Fruit fly (Drosophila melanogaster) whole organism, adult: Measurements from ENCODE around the gene Obp99a.
A peak's percentile ranks its signal among the peaks of the same experiment; 100 is the strongest.

Experiments
- CG11617 ChIP-seq: fragments of 200-800 bp; sonication (Bioruptor generic); optimal IDR thresholded peaks from 2 replicates; lab custom pipeline; 2017; ENCODE audit warnings: mild to moderate bottlenecking, missing biosample characterization, missing genetic modification reagents, missing genetic modification characterization
- CG12768 ChIP-seq: fragments of 200-800 bp; sonication (Bioruptor generic); optimal IDR thresholded peaks from 2 replicates; lab custom pipeline; 2017; ENCODE audit warnings: missing biosample characterization, missing genetic modification characterization, mild to moderate bottlenecking, moderate library complexity, missing genetic modification reagents
- CG14711 ChIP-seq: fragments of 200-800 bp; sonication (Bioruptor generic); optimal IDR thresholded peaks from 2 replicates; lab custom pipeline; 2018; ENCODE audit warnings: missing biosample characterization, mild to moderate bottlenecking, missing genetic modification characterization, moderate library complexity
- CG1620 ChIP-seq: fragments of 200-800 bp; sonication (Bioruptor generic); optimal IDR thresholded peaks from 2 replicates; lab custom pipeline; 2016; ENCODE audit warnings: missing biosample characterization, missing genetic modification characterization
- CG33017 ChIP-seq: fragments of 200-800 bp; sonication (Bioruptor generic); optimal IDR thresholded peaks from 2 replicates; lab custom pipeline; 2018; ENCODE audit warnings: missing biosample characterization, mild to moderate bottlenecking, missing genetic modification characterization, moderate library complexity
- CG5204 ChIP-seq: fragments of 200-800 bp; sonication (Bioruptor generic); optimal IDR thresholded peaks from 2 replicates; lab custom pipeline; 2016; ENCODE audit warnings: missing biosample characterization, missing genetic modification characterization
- CG7045 ChIP-seq: fragments of 200-800 bp; sonication (Bioruptor generic); optimal IDR thresholded peaks from 2 replicates; lab custom pipeline; 2017; ENCODE audit warnings: missing biosample characterization, mild to moderate bottlenecking, missing genetic modification characterization
- CG7101 ChIP-seq: fragments of 200-800 bp; sonication (Bioruptor generic); optimal IDR thresholded peaks from 2 replicates; lab custom pipeline; 2018; ENCODE audit warnings: missing biosample characterization, mild to moderate bottlenecking, missing genetic modification characterization, moderate library complexity
- Clk ChIP-seq: fragments of 200-800 bp; sonication (Bioruptor generic); optimal IDR thresholded peaks from 2 replicates; lab custom pipeline; 2017; ENCODE audit warnings: missing biosample characterization, missing genetic modification characterization
- Crg-1 ChIP-seq: fragments of 200-800 bp; sonication (Bioruptor generic); optimal IDR thresholded peaks from 2 replicates; lab custom pipeline; 2016; ENCODE audit warnings: missing biosample characterization, missing genetic modification characterization
- Hr96 ChIP-seq: fragments of 200-800 bp; sonication (Bioruptor generic); optimal IDR thresholded peaks from 2 replicates; lab custom pipeline; 2016; ENCODE audit warnings: missing biosample characterization, missing genetic modification characterization
- Mnt ChIP-seq: fragments of 200-800 bp; sonication (Bioruptor generic); optimal IDR thresholded peaks from 2 replicates; lab custom pipeline; 2016; ENCODE audit warnings: missing biosample characterization, mild to moderate bottlenecking, missing genetic modification characterization
- bab1 ChIP-seq: fragments of 200-800 bp; sonication (Bioruptor generic); optimal IDR thresholded peaks from 3 replicates; lab custom pipeline; 2019; ENCODE audit warnings: missing biosample characterization, mild to moderate bottlenecking, missing genetic modification characterization, moderate library complexity
- cic ChIP-seq: fragments of 200-800 bp; sonication (Bioruptor generic); optimal IDR thresholded peaks from 2 replicates; lab custom pipeline; 2017; ENCODE audit warnings: missing biosample characterization, mild to moderate bottlenecking, missing genetic modification characterization, moderate library complexity
- cnc ChIP-seq, 2 experiments: fragments of >200 bp; optimal IDR thresholded peaks; 2 replicates each; lab custom pipeline; 2017
- kay ChIP-seq: fragments of 200-800 bp; sonication (Bioruptor generic); peaks from one replicate; lab custom pipeline; 2016; ENCODE audit warnings: missing biosample characterization, missing genetic modification characterization, borderline replicate concordance
- ovo ChIP-seq: fragments of 200-800 bp; sonication (Bioruptor generic); optimal IDR thresholded peaks from 2 replicates; lab custom pipeline; 2016; ENCODE audit warnings: missing biosample characterization, missing genetic modification characterization
- pad ChIP-seq: fragments of 200-800 bp; sonication (Bioruptor generic); optimal IDR thresholded peaks from 3 replicates; lab custom pipeline; 2017; ENCODE audit warnings: missing biosample characterization, missing genetic modification characterization, mild to moderate bottlenecking, moderate library complexity, missing genetic modification reagents
- tj ChIP-seq: fragments of 200-800 bp; sonication (Bioruptor generic); optimal IDR thresholded peaks from 3 replicates; lab custom pipeline; 2017; ENCODE audit warnings: missing biosample characterization, mild to moderate bottlenecking, missing genetic modification characterization, moderate library complexity
- toe ChIP-seq: fragments of 200-800 bp; sonication (Bioruptor generic); optimal IDR thresholded peaks from 2 replicates; lab custom pipeline; 2016; ENCODE audit warnings: missing biosample characterization, missing genetic modification characterization

Obp99a gene

dm6 chr3R:29672156-29672555 is 699 bp downstream of the Obp99a start, which contains the start of gene ppk19:
ppk19 (plus strand) TSS chr3R:29672456.
- TF ChIP-seq CG7101 (tag; lab: Kevin White, UChicago), result no peak
- no peak for TF ChIP-seq Crg-1 (GFP tag; lab: Kevin White, UChicago)
- no peak for TF ChIP-seq CG12768
- TF ChIP-seq CG7045 (GFP tag; lab: Kevin White, UChicago), result no peak
- TF ChIP-seq CG1620, result no peak
- TF ChIP-seq toe, result no peak
- TF ChIP-seq Hr96 (GFP tag; lab: Kevin White, UChicago), result no peak
- no peak for TF ChIP-seq bab1 (GFP tag; lab: Kevin White, UChicago)
- no peak for TF ChIP-seq CG33017 (tag; lab: Kevin White, UChicago)
- TF ChIP-seq ovo, result no peak
- no peak for TF ChIP-seq cic
- no peak for TF ChIP-seq Mnt (GFP tag; lab: Kevin White, UChicago)
- no peak for TF ChIP-seq CG11617 (GFP tag; lab: Kevin White, UChicago)
- no peak for TF ChIP-seq kay (GFP tag; lab: Kevin White, UChicago)
- TF ChIP-seq CG14711 (tag; lab: Kevin White, UChicago), result no peak
- no peak for TF ChIP-seq Clk (GFP tag; lab: Kevin White, UChicago)
- no peak for TF ChIP-seq tj (GFP tag; lab: Kevin White, UChicago)
- TF ChIP-seq pad (GFP tag; lab: Kevin White, UChicago), result no peak
- no peak for TF ChIP-seq CG5204 (GFP tag; lab: Kevin White, UChicago)
- TF ChIP-seq cnc (optimal IDR thresholded peaks at IDR 0.05; lab: Kevin White, UChicago), result no peak

dm6 chr3R:29675333-29675732 is 3.9 kb downstream of the Obp99a start, which contains the start of the genes Bub3 and Cap-D2:
Bub3 (minus strand) TSS chr3R:29675421.
Cap-D2 (plus strand) TSS chr3R:29675651.
- TF ChIP-seq CG7045 (GFP tag; lab: Kevin White, UChicago) (peak; percentile 66), CG12768 (no peak), Mnt (GFP tag; lab: Kevin White, UChicago) (peak; percentile 5), Hr96 (GFP tag; lab: Kevin White, UChicago) (peak; percentile 38), CG33017 (tag; lab: Kevin White, UChicago) (peak; percentile 3), pad (GFP tag; lab: Kevin White, UChicago) (peak; percentile 20), toe (peak; percentile 65), CG11617 (GFP tag; lab: Kevin White, UChicago) (peak; percentile 2), CG7101 (tag; lab: Kevin White, UChicago) (peak; percentile 54), kay (GFP tag; lab: Kevin White, UChicago) (no peak), Clk (GFP tag; lab: Kevin White, UChicago) (no peak), tj (GFP tag; lab: Kevin White, UChicago) (peak; percentile 1), bab1 (GFP tag; lab: Kevin White, UChicago) (peak; percentile 72), CG5204 (GFP tag; lab: Kevin White, UChicago) (peak; percentile 40), CG1620 (peak; percentile 36), CG14711 (tag; lab: Kevin White, UChicago) (peak; percentile 69)

- TF ChIP-seq CG7045 (GFP tag; lab: Kevin White, UChicago), result no peak
- TF ChIP-seq bab1 (GFP tag; lab: Kevin White, UChicago), result no peak
- TF ChIP-seq Hr96 (GFP tag; lab: Kevin White, UChicago), result no peak
- no peak for TF ChIP-seq CG1620
- no peak for TF ChIP-seq pad (GFP tag; lab: Kevin White, UChicago)
- TF ChIP-seq CG11617 (GFP tag; lab: Kevin White, UChicago), result no peak
- no peak for TF ChIP-seq toe
- no peak for TF ChIP-seq Mnt (GFP tag; lab: Kevin White, UChicago)
- TF ChIP-seq CG5204 (GFP tag; lab: Kevin White, UChicago), result no peak
- TF ChIP-seq CG7101 (tag; lab: Kevin White, UChicago), result no peak
- no peak for TF ChIP-seq ovo
Measured at dm6 chr3R:29681241-29681640, 9.8 kb downstream of the Obp99a start.

DNA sequence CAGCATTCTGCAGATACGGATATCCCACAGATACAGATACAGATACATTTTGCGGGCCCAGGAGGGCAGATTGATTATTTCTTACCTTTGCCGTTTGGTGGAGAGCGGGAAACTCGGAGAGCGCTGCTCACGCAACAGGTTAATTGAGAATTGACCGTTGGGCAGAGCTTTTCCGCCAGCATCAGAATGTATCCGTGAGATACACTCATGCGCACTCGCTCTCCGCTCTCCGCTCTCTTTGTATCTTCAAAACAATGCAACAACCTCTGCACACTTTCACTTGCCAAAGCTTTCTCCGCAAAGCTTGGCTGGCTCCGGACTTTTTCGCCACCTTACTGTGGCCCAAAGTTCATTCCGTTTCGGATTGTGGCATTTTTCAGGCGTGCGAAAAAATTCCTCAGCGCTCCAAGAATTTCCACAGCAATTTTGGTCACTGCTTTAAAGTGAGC is 10.7 kb downstream of the Obp99a start, which contains the start of the genes CG7582 and Gycalpha99B:
Gene CG7582, minus strand, starts transcription at position 127 of the 449 bp plus-strand sequence.
Gene Gycalpha99B, plus strand, starts transcription at position 352 of the 449 bp plus-strand sequence.
- TF ChIP-seq cnc (optimal IDR thresholded peaks at IDR 0.05; lab: Kevin White, UChicago) (no peak), CG12768 (peak; percentile 48), CG7101 (tag; lab: Kevin White, UChicago) (no peak), CG1620 (no peak)

DNA sequence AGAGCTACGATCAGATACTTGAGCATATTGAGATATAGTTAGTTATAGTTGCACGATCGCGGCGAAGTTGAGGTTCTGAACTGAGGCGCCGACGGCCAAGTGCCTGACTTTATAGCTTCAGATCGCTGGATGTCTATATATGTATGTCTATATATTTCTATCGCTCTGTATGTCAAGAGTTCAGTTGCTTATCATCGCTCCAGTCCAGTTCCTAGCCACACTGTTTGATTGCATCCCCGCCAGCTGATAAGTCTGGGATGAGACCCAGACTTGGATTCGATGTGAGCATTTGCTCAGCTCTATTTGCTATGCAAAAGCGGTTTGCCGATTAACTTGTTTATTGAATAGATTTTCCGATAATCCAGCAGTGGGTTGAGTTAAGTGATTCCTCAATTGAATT is 15.2 kb downstream of the Obp99a start:
- no peak for TF ChIP-seq Mnt (GFP tag; lab: Kevin White, UChicago)
- TF ChIP-seq tj (GFP tag; lab: Kevin White, UChicago), result no peak
- TF ChIP-seq Crg-1 (GFP tag; lab: Kevin White, UChicago), result no peak
- no peak for TF ChIP-seq CG12768
- TF ChIP-seq CG5204 (GFP tag; lab: Kevin White, UChicago), result no peak
- TF ChIP-seq cnc (optimal IDR thresholded peaks at IDR 0.05; lab: Kevin White, UChicago), result no peak
- TF ChIP-seq kay (GFP tag; lab: Kevin White, UChicago), result no peak
- no peak for TF ChIP-seq CG33017 (tag; lab: Kevin White, UChicago)
- TF ChIP-seq ovo, result no peak
- no peak for TF ChIP-seq CG1620
- TF ChIP-seq CG7045 (GFP tag; lab: Kevin White, UChicago), result no peak
- no peak for TF ChIP-seq CG14711 (tag; lab: Kevin White, UChicago)
- no peak for TF ChIP-seq bab1 (GFP tag; lab: Kevin White, UChicago)
- TF ChIP-seq CG11617 (GFP tag; lab: Kevin White, UChicago), result no peak

dm6 chr3R:29689211-29689610 is 17.8 kb downstream of the Obp99a start, which contains the start of gene Obp99c:
Obp99c (minus strand) TSS chr3R:29689311.
- TF ChIP-seq pad (GFP tag; lab: Kevin White, UChicago), result no peak
- TF ChIP-seq cnc (optimal IDR thresholded peaks at IDR 0.05; lab: Kevin White, UChicago), result no peak
- no peak for TF ChIP-seq CG7045 (GFP tag; lab: Kevin White, UChicago)
- no peak for TF ChIP-seq toe
- TF ChIP-seq tj (GFP tag; lab: Kevin White, UChicago), result no peak
- TF ChIP-seq Clk (GFP tag; lab: Kevin White, UChicago), result no peak
- no peak for TF ChIP-seq Mnt (GFP tag; lab: Kevin White, UChicago)
- TF ChIP-seq CG33017 (tag; lab: Kevin White, UChicago), result no peak
- TF ChIP-seq Crg-1 (GFP tag; lab: Kevin White, UChicago), result no peak
- no peak for TF ChIP-seq ovo
- no peak for TF ChIP-seq CG1620
- TF ChIP-seq Hr96 (GFP tag; lab: Kevin White, UChicago), result no peak
- TF ChIP-seq CG12768, result no peak
- TF ChIP-seq CG11617 (GFP tag; lab: Kevin White, UChicago), result no peak
- TF ChIP-seq CG7101 (tag; lab: Kevin White, UChicago), result no peak
- no peak for TF ChIP-seq cic
- TF ChIP-seq bab1 (GFP tag; lab: Kevin White, UChicago), result no peak
- TF ChIP-seq kay (GFP tag; lab: Kevin White, UChicago), result no peak
- no peak for TF ChIP-seq CG5204 (GFP tag; lab: Kevin White, UChicago)
